Fruit fly (Drosophila melanogaster): ENCODE measurements around the gene CG6324.

Gene CG6324

DNA sequence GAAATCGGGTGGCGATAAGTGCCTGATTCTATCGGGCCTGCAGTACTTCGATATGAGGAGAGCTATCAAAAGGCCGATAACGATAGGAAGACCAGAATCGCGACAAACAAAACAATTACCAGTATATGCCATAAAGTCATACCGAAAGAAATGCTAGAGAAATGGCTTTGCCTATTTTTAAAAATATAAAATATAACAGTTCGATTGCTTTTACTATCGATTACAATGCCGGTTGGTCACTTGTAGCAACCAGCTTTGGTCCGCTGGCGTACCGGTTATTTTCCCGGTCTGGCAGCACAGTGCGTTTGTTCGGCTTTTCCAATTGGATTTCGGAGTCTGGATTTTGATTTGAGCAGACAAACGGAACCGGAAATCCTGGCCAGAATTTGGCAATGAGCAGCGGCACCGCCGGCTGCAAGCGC is 13.4 kb upstream of the CG6324 start, which contains the start of the genes shtd, CG6294 and CG6299 (continued):
- no peak for TF ChIP-seq CG17612 (GFP tag; IDR thresholded peaks at IDR 0.05)
- TF ChIP-seq peb (GFP tag; IDR thresholded peaks at IDR 0.05) = no peak
- TF ChIP-seq CG13287 (GFP tag; IDR thresholded peaks at IDR 0.05; ENCODE audit: partially characterized antibody) = peak; percentile 95
- no peak for TF ChIP-seq Asciz (GFP tag; optimal IDR thresholded peaks at IDR 0.05)
- no peak for TF ChIP-seq ham (GFP tag; IDR thresholded peaks at IDR 0.05)
- TF ChIP-seq pan (optimal IDR thresholded peaks at IDR 0.05) = no peak
- no peak for TF ChIP-seq pan (GFP tag; optimal IDR thresholded peaks at IDR 0.05 in 1 of 2, IDR thresholded peaks at IDR 0.05 in 1 of 2)
- no peak for TF ChIP-seq CG6254 (GFP tag; optimal IDR thresholded peaks at IDR 0.05)
- no peak for TF ChIP-seq CG7271 (tag; optimal IDR thresholded peaks at IDR 0.05)
- TF ChIP-seq CG8388 (GFP tag; optimal IDR thresholded peaks at IDR 0.05) = no peak
- peak; percentile 13 for TF ChIP-seq ems (GFP tag; optimal IDR thresholded peaks at IDR 0.05)
- no peak for TF ChIP-seq Meics (GFP tag; optimal IDR thresholded peaks at IDR 0.05)
- no peak for TF ChIP-seq org-1 (GFP tag; optimal IDR thresholded peaks at IDR 0.05)
- no peak for TF ChIP-seq ewg (GFP tag; optimal IDR thresholded peaks at IDR 0.05)
- no peak for TF ChIP-seq Fer1 (GFP tag; optimal IDR thresholded peaks at IDR 0.05)
- TF ChIP-seq D (optimal IDR thresholded peaks at IDR 0.05) = no peak
- no peak for TF ChIP-seq D (GFP tag; optimal IDR thresholded peaks at IDR 0.05)
- TF ChIP-seq prd (optimal IDR thresholded peaks at IDR 0.05) = no peak
- no peak for TF ChIP-seq prd (GFP tag; IDR thresholded peaks at IDR 0.05)
- TF ChIP-seq bsh (GFP tag; optimal IDR thresholded peaks at IDR 0.05) = no peak
- TF ChIP-seq CG15514 (GFP tag; optimal IDR thresholded peaks at IDR 0.05) = peak; percentile 94
- TF ChIP-seq crc (GFP tag; optimal IDR thresholded peaks at IDR 0.05) = no peak
- TF ChIP-seq wdn (GFP tag; IDR thresholded peaks at IDR 0.05) = no peak
- TF ChIP-seq Spps (tag; optimal IDR thresholded peaks at IDR 0.05) = no peak
- TF ChIP-seq sim (GFP tag; IDR thresholded peaks at IDR 0.05) = no peak
- no peak for TF ChIP-seq ssp (GFP tag; IDR thresholded peaks at IDR 0.05)
- no peak for TF ChIP-seq CG2199 (GFP tag; IDR thresholded peaks at IDR 0.05)
- TF ChIP-seq seq (GFP tag; IDR thresholded peaks at IDR 0.05) = no peak
- TF ChIP-seq CG6765 (GFP tag; optimal IDR thresholded peaks at IDR 0.05) = no peak
- TF ChIP-seq sr (GFP tag; IDR thresholded peaks at IDR 0.05) = no peak
- TF ChIP-seq CG4854 (GFP tag; optimal IDR thresholded peaks at IDR 0.05) = no peak
- peak; percentile 98 for TF ChIP-seq hb (GFP tag; IDR thresholded peaks at IDR 0.05; ENCODE audit: partially characterized antibody)
- TF ChIP-seq CG2889 (GFP tag; IDR thresholded peaks at IDR 0.05) = no peak
- TF ChIP-seq pzg (GFP tag; optimal IDR thresholded peaks at IDR 0.05) = peak; percentile 87
- no peak for TF ChIP-seq CHES-1-like (GFP tag; optimal IDR thresholded peaks at IDR 0.05)
- TF ChIP-seq sima (GFP tag; optimal IDR thresholded peaks at IDR 0.05) = no peak
- no peak for TF ChIP-seq CG5953 (GFP tag; IDR thresholded peaks at IDR 0.05)
- TF ChIP-seq CG10979 (tag; optimal IDR thresholded peaks at IDR 0.05) = no peak
- peak; percentile 93; the same call in 2 of the 3 replicates for TF ChIP-seq mld (GFP tag; IDR thresholded peaks at IDR 0.05; ENCODE audit: partially characterized antibody)
- no peak for TF ChIP-seq az2 (GFP tag; optimal IDR thresholded peaks at IDR 0.05)
- TF ChIP-seq chn (GFP tag; optimal IDR thresholded peaks at IDR 0.05) = no peak
- TF ChIP-seq yki (optimal IDR thresholded peaks at IDR 0.05) = no peak
- TF ChIP-seq Dp (GFP tag; optimal IDR thresholded peaks at IDR 0.05) = peak; percentile 77
- no peak for TF ChIP-seq CG10366 (GFP tag; IDR thresholded peaks at IDR 0.05)
- no peak for TF ChIP-seq CG31224 (GFP tag; IDR thresholded peaks at IDR 0.05)
- no peak for TF ChIP-seq CG3065 (GFP tag; optimal IDR thresholded peaks at IDR 0.05)
- TF ChIP-seq CG7556 (GFP tag; optimal IDR thresholded peaks at IDR 0.05) = no peak
- TF ChIP-seq sqz (GFP tag; optimal IDR thresholded peaks at IDR 0.05) = no peak
- TF ChIP-seq CG6689 (GFP tag; IDR thresholded peaks at IDR 0.05) = no peak
- no peak for TF ChIP-seq Rx (GFP tag; IDR thresholded peaks at IDR 0.05)
- no peak for TF ChIP-seq bowl (GFP tag; IDR thresholded peaks at IDR 0.05)
- TF ChIP-seq CG12391 (tag; optimal IDR thresholded peaks at IDR 0.05) = peak; percentile 36
- TF ChIP-seq Ravus (GFP tag; IDR thresholded peaks at IDR 0.05) = no peak
